Worm (Caenorhabditis elegans): ENCODE data around the gene F55B11.6.

- TF ChIP-seq unc-62 (GFP tag; optimal IDR thresholded peaks at IDR 0.05) (no peak), elt-1 (tag; optimal IDR thresholded peaks at IDR 0.05; ENCODE audit: borderline replicate concordance, insufficient read depth) (no peak), nhr-28 (tag; optimal IDR thresholded peaks at IDR 0.05) (no peak), nhr-12 (tag; optimal IDR thresholded peaks at IDR 0.05) (no peak), elt-3 (tag; optimal IDR thresholded peaks at IDR 0.05) (no peak), nhr-237 (tag; optimal IDR thresholded peaks at IDR 0.05) (no peak), blmp-1 (tag; optimal IDR thresholded peaks at IDR 0.05) (no peak), ztf-11 (tag; optimal IDR thresholded peaks at IDR 0.05) (no peak), lsy-2 (tag; optimal IDR thresholded peaks at IDR 0.05) (no peak), lin-13 (tag; optimal IDR thresholded peaks at IDR 0.05) (no peak), mep-1 (tag; optimal IDR thresholded peaks at IDR 0.05) (no peak), sem-2 (GFP tag; optimal IDR thresholded peaks at IDR 0.05) (no peak), unc-39 (tag; optimal IDR thresholded peaks at IDR 0.05) (no peak)
Measured at ce11 chrIV:14394812-14395211, 22.2 kb downstream of the F55B11.6 start.

Data from whole organism, mixed stage, embryonic.